Worm (Caenorhabditis elegans) whole organism, late embryonic: ENCODE results near the gene srt-63.

Experiments
- F13H6.1 ChIP-seq: sonication (generic microtip); optimal IDR thresholded peaks from 2 replicates; lab custom pipeline; 2016; ENCODE audit warnings: missing genetic modification characterization, missing compliant biosample characterization
- T23F11.4 ChIP-seq: fragments of 200-800 bp; sonication (Bioruptor generic); optimal IDR thresholded peaks from 2 replicates; lab custom pipeline; 2018; ENCODE audit warnings: mild to moderate bottlenecking, missing genetic modification characterization, missing compliant biosample characterization
- dmd-4 ChIP-seq: sonication (generic microtip); optimal IDR thresholded peaks from 2 replicates; lab custom pipeline; 2016; ENCODE audit warnings: borderline replicate concordance, missing genetic modification characterization, missing compliant biosample characterization
- lin-11 ChIP-seq: fragments of 200-800 bp; sonication (Bioruptor generic); optimal IDR thresholded peaks from 2 replicates; lab custom pipeline; 2018; ENCODE audit warnings: mild to moderate bottlenecking, missing genetic modification characterization, missing compliant biosample characterization
- pag-3 ChIP-seq: sonication (generic microtip); optimal IDR thresholded peaks from 2 replicates; lab custom pipeline; 2016; ENCODE audit warnings: missing compliant biosample characterization, missing genetic modification characterization, borderline replicate concordance
- pha-4 ChIP-seq: fragments of 150-350 bp; optimal IDR thresholded peaks from 2 replicates; lab custom pipeline; 2018; ENCODE audit warnings: missing biosample characterization, missing genetic modification reagents, missing genetic modification characterization
- tbx-2 ChIP-seq: sonication (generic microtip); optimal IDR thresholded peaks from 2 replicates; lab custom pipeline; 2016; ENCODE audit warnings: missing genetic modification characterization, missing compliant biosample characterization
- unc-55 ChIP-seq: sonication (generic microtip); optimal IDR thresholded peaks from 2 replicates; lab custom pipeline; 2017; ENCODE audit warnings: missing biosample characterization, missing genetic modification reagents, missing genetic modification characterization

DNA sequence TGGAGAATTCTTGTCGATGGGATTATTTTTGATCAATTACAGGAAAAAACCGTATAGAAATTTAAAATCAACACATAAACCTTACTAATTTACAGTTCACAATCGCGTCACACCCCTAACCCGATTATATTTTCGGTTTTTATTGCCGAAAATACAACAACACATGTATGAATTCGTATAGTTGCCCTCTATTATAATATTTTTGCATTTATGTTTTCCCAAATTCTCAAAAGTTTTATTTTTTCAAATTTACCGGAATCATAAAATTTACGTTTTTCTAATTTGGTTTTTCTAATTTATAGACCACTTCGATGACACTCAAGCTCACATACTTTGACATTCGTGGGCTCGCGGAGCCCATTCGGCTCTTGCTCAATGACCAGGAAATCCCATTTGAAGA is 13.0 kb downstream of the srt-63 start, which contains the start of gene gst-23:
- TF ChIP-seq pag-3 (tag; lab: Kevin White, UChicago): no peak
- no peak for TF ChIP-seq pha-4
- no peak for TF ChIP-seq tbx-2
- TF ChIP-seq F13H6.1 (tag; lab: Kevin White, UChicago): no peak
- no peak for TF ChIP-seq lin-11 (tag; lab: Kevin White, UChicago)
- no peak for TF ChIP-seq T23F11.4 (GFP tag; lab: Kevin White, UChicago)
- TF ChIP-seq dmd-4: no peak
- no peak for TF ChIP-seq unc-55 (GFP tag; lab: Kevin White, UChicago)
